Worm (Caenorhabditis elegans): ENCODE data around the gene npp-22.

ce11 chrV:11782809-11783440 is 49.7 kb upstream of the npp-22 start, which contains the start of gene F55A11.11:
- TF ChIP-seq him-1 (tag; optimal IDR thresholded peaks at IDR 0.05) (peak; percentile 72), dao-5 (tag; optimal IDR thresholded peaks at IDR 0.05) (peak; percentile 82)
